Worm (Caenorhabditis elegans) whole organism, L1 larva: ENCODE data around the gene F19C7.4.

Source experiments
- aly-2 ChIP-seq: fragments of 150-350 bp; optimal IDR thresholded peaks from 2 replicates; lab custom pipeline; 2014; ENCODE audit warnings: missing biosample characterization, missing genetic modification characterization
- ama-1 ChIP-seq: fragments of 150-350 bp; optimal IDR thresholded peaks from 2 replicates; lab custom pipeline; 2014
- ceh-82 ChIP-seq, 3 experiments: fragments of 150-350 bp in 1 of 3; sonication (generic microtip) in 2 of 3; optimal IDR thresholded peaks; 2 replicates each; lab custom pipeline; 2014 to 2017; ENCODE audit warnings: missing biosample characterization in 3 of 3, missing genetic modification characterization in 3 of 3
- elt-2 ChIP-seq: sonication (generic microtip); optimal IDR thresholded peaks from 2 replicates; lab custom pipeline; 2016; ENCODE audit warnings: missing genetic modification characterization, mild to moderate bottlenecking, inconsistent platforms, missing compliant biosample characterization, missing genetic modification reagents
- elt-3 ChIP-seq, 6 experiments: fragments of 150-350 bp in 1 of 6; sonication (generic microtip); optimal IDR thresholded peaks; 2 replicates each; lab custom pipeline; 2017 to 2018; ENCODE audit warnings: missing biosample characterization in 6 of 6, missing genetic modification characterization in 6 of 6, inconsistent platforms in 1 of 6
- hlh-4 ChIP-seq: sonication (generic microtip); optimal IDR thresholded peaks from 2 replicates; lab custom pipeline; 2016; ENCODE audit warnings: mild to moderate bottlenecking, missing genetic modification characterization, missing compliant biosample characterization
- lin-13 ChIP-seq: fragments of 150-350 bp; optimal IDR thresholded peaks from 2 replicates; lab custom pipeline; 2014; ENCODE audit warnings: missing biosample characterization, missing genetic modification reagents, missing genetic modification characterization
- lin-35 ChIP-seq, 2 experiments: fragments of 150-350 bp; optimal IDR thresholded peaks; 2 replicates each; lab custom pipeline; 2014; ENCODE audit warnings: missing biosample characterization in 2 of 2, missing genetic modification characterization in 2 of 2, missing genetic modification reagents in 2 of 2
- nhr-12 ChIP-seq: sonication (generic microtip); optimal IDR thresholded peaks from 2 replicates; lab custom pipeline; 2017; ENCODE audit warnings: missing biosample characterization, missing genetic modification characterization
- nhr-76 ChIP-seq: sonication (generic microtip); optimal IDR thresholded peaks from 2 replicates; lab custom pipeline; 2017; ENCODE audit warnings: missing biosample characterization, missing genetic modification characterization
- nhr-77 ChIP-seq: fragments of 150-350 bp; optimal IDR thresholded peaks from 2 replicates; lab custom pipeline; 2014; ENCODE audit warnings: missing biosample characterization, missing genetic modification characterization
- snpc-4 ChIP-seq: fragments of 150-350 bp; optimal IDR thresholded peaks from 2 replicates; lab custom pipeline; 2014; ENCODE audit warnings: missing biosample characterization, missing genetic modification characterization
- unc-98 ChIP-seq: fragments of 200-800 bp; sonication (Bioruptor generic); IDR thresholded peaks from 2 replicates; pipeline ENCODE4 v1.3.6; 2022; ENCODE audit warnings: missing genetic modification characterization, missing compliant biosample characterization

- TF ChIP-seq lin-35 (GFP tag; optimal IDR thresholded peaks at IDR 0.05; lab: Kevin White, UChicago) (no peak), unc-98 (GFP tag; lab: Robert Waterston, UW) (no peak), elt-2 (tag; lab: Kevin White, UChicago) (no peak), hlh-4 (tag; lab: Kevin White, UChicago) (no peak), lin-13 (GFP tag; lab: Kevin White, UChicago) (no peak), nhr-77 (tag; lab: Kevin White, UChicago) (no peak), ama-1 (no peak), snpc-4 (tag; lab: Kevin White, UChicago) (no peak), nhr-76 (no peak), ceh-82 (tag; optimal IDR thresholded peaks at IDR 0.05; lab: Kevin White, UChicago) (no peak), nhr-12 (no peak), elt-3 (tag; optimal IDR thresholded peaks at IDR 0.05; lab: Kevin White, UChicago) (no peak), aly-2 (tag; lab: Kevin White, UChicago) (no peak)
These were observed 33.3 kb downstream of the F19C7.4 start, which contains the start of gene R105.5 for ce11 chrIV:4636001-4636400.
